Fruit fly (Drosophila melanogaster): ENCODE results near the gene CG42467.

Gene CG42467

dm6 chr2L:3655698-3656105, 45.4 kb upstream of the CG42467 start (continued):
- TF ChIP-seq Six4 (GFP tag; optimal IDR thresholded peaks at IDR 0.05) (peak; percentile 98), CG3726 (GFP tag; IDR thresholded peaks at IDR 0.05) (peak; percentile 94), CG3407 (GFP tag; optimal IDR thresholded peaks at IDR 0.05) (peak; percentile 97), Lim3 (GFP tag; IDR thresholded peaks at IDR 0.05) (peak; percentile 92), Mes4 (GFP tag; optimal IDR thresholded peaks at IDR 0.05) (peak; percentile 97), ranshi (GFP tag; IDR thresholded peaks at IDR 0.05) (peak; percentile 98), h (optimal IDR thresholded peaks at IDR 0.05) (no peak), CG15269 (tag; optimal IDR thresholded peaks at IDR 0.05) (peak; percentile 98), Dll (GFP tag; IDR thresholded peaks at IDR 0.05; ENCODE audit: partially characterized antibody) (no peak; the same call in 3 of the 4 replicates), ab (GFP tag; optimal IDR thresholded peaks at IDR 0.05) (peak; percentile 94), Hey (tag; optimal IDR thresholded peaks at IDR 0.05) (peak; percentile 92), CG4854 (GFP tag; optimal IDR thresholded peaks at IDR 0.05) (peak; percentile 97), Doc3 (GFP tag; IDR thresholded peaks at IDR 0.05; ENCODE audit: partially characterized antibody) (no peak), wdn (GFP tag; IDR thresholded peaks at IDR 0.05) (peak; percentile 97), dan (GFP tag; IDR thresholded peaks at IDR 0.05) (no peak; the same call in 1 of the 2 replicates), exex (tag; optimal IDR thresholded peaks at IDR 0.05) (peak; percentile 93), Taf1 (GFP tag; IDR thresholded peaks at IDR 0.05) (peak; percentile 98), yki (optimal IDR thresholded peaks at IDR 0.05) (peak; percentile 30), CG13123 (GFP tag; optimal IDR thresholded peaks at IDR 0.05) (peak; percentile 94), slou (GFP tag; optimal IDR thresholded peaks at IDR 0.05) (peak; percentile 92), CG10543 (GFP tag; optimal IDR thresholded peaks at IDR 0.05) (peak; percentile 99), jing (GFP tag; optimal IDR thresholded peaks at IDR 0.05) (peak; percentile 96), Gsc (GFP tag; IDR thresholded peaks at IDR 0.05) (peak; percentile 89; the same call in 1 of the 2 replicates), tin (GFP tag; optimal IDR thresholded peaks at IDR 0.05) (peak; percentile 98), Sry-δ (GFP tag; optimal IDR thresholded peaks at IDR 0.05) (peak; percentile 76), CG4707 (GFP tag; optimal IDR thresholded peaks at IDR 0.05) (peak; percentile 98), lilli (GFP tag; optimal IDR thresholded peaks at IDR 0.05) (peak; percentile 98), Awh (GFP tag; IDR thresholded peaks at IDR 0.05) (peak; percentile 98), trh (GFP tag; optimal IDR thresholded peaks at IDR 0.05) (peak; percentile 87), prd (optimal IDR thresholded peaks at IDR 0.05) (no peak), prd (GFP tag; IDR thresholded peaks at IDR 0.05) (peak; percentile 98), sug (tag; optimal IDR thresholded peaks at IDR 0.05) (peak; percentile 98), CG1603 (tag; optimal IDR thresholded peaks at IDR 0.05) (peak; percentile 98), stwl (tag; optimal IDR thresholded peaks at IDR 0.05) (peak; percentile 65), Eip74EF (GFP tag; optimal IDR thresholded peaks at IDR 0.05) (peak in 1 of 2 experiments; percentile 98), CG11247 (GFP tag; IDR thresholded peaks at IDR 0.05) (peak; percentile 96), br (optimal IDR thresholded peaks at IDR 0.05) (no peak), CG12744 (GFP tag; optimal IDR thresholded peaks at IDR 0.05) (peak; percentile 97), Elba2 (GFP tag; optimal IDR thresholded peaks at IDR 0.05) (peak; percentile 78), Lhr (GFP tag; optimal IDR thresholded peaks at IDR 0.05) (peak; percentile 93), CG10209 (GFP tag; optimal IDR thresholded peaks at IDR 0.05) (peak; percentile 97), phol (tag; optimal IDR thresholded peaks at IDR 0.05) (peak; percentile 98), CG17361 (GFP tag; IDR thresholded peaks at IDR 0.05) (peak; percentile 98), CG2120 (GFP tag; optimal IDR thresholded peaks at IDR 0.05) (peak; percentile 99), dimm (GFP tag; IDR thresholded peaks at IDR 0.05) (peak; percentile 95), CG11560 (tag; IDR thresholded peaks at IDR 0.05) (peak; percentile 88), Xrp1 (GFP tag; IDR thresholded peaks at IDR 0.05) (peak; percentile 99), tio (GFP tag; optimal IDR thresholded peaks at IDR 0.05) (peak; percentile 95), CG13287 (GFP tag; IDR thresholded peaks at IDR 0.05; ENCODE audit: partially characterized antibody) (peak; percentile 35), Aef1 (GFP tag; IDR thresholded peaks at IDR 0.05) (peak; percentile 97), CG17829 (tag; optimal IDR thresholded peaks at IDR 0.05) (peak; percentile 99), Abd-B (GFP tag; optimal IDR thresholded peaks at IDR 0.05) (peak; percentile 98)

Measured in whole organism, embryonic.